Fruit fly (Drosophila melanogaster) whole organism, pupa: Measurements from ENCODE around the gene Gr39b.

ENCODE experiments used
- CG10348 ChIP-seq: fragments of 200-800 bp; sonication (Bioruptor generic); IDR thresholded peaks from 2 replicates; pipeline ENCODE4 v1.3.6; 2022; ENCODE audit warnings: missing biosample characterization, missing genetic modification characterization
- CG12605 ChIP-seq: fragments of 200-800 bp; sonication (Bioruptor generic); IDR thresholded peaks from 2 replicates; pipeline ENCODE4 v1.3.6; 2022; ENCODE audit warnings: missing biosample characterization, missing genetic modification characterization
- CG13204 ChIP-seq: fragments of 200-800 bp; sonication (Bioruptor generic); optimal IDR thresholded peaks from 2 replicates; lab custom pipeline; 2018; ENCODE audit warnings: missing biosample characterization, mild to moderate bottlenecking, missing genetic modification characterization, moderate library complexity
- CG14655 ChIP-seq: fragments of 200-800 bp; sonication (Bioruptor generic); optimal IDR thresholded peaks from 3 replicates; lab custom pipeline; 2017; ENCODE audit warnings: mild to moderate bottlenecking, missing biosample characterization, missing genetic modification reagents, missing genetic modification characterization
- CG15710 ChIP-seq: fragments of 200-800 bp; sonication (Bioruptor generic); optimal IDR thresholded peaks from 2 replicates; lab custom pipeline; 2018; ENCODE audit warnings: missing biosample characterization, mild to moderate bottlenecking, missing genetic modification characterization, moderate library complexity
- CG17806 ChIP-seq: fragments of 200-800 bp; sonication (Bioruptor generic); optimal IDR thresholded peaks from 2 replicates; lab custom pipeline; 2018; ENCODE audit warnings: missing biosample characterization, mild to moderate bottlenecking, missing genetic modification characterization, moderate library complexity
- CG32121 ChIP-seq: fragments of 200-800 bp; sonication (Bioruptor generic); IDR thresholded peaks from 2 replicates; pipeline ENCODE4 v1.3.6; 2022; ENCODE audit warnings: missing biosample characterization, missing genetic modification characterization
- CG34367 ChIP-seq: fragments of 200-800 bp; sonication (Bioruptor generic); optimal IDR thresholded peaks from 2 replicates; lab custom pipeline; 2018; ENCODE audit warnings: missing biosample characterization, mild to moderate bottlenecking, missing genetic modification characterization
- CG4496 ChIP-seq: fragments of 200-800 bp; sonication (Bioruptor generic); IDR thresholded peaks from 3 replicates; pipeline ENCODE4 v1.3.6; 2022; ENCODE audit warnings: missing biosample characterization, missing genetic modification characterization
- CG8159 ChIP-seq: fragments of 200-800 bp; sonication (Bioruptor generic); optimal IDR thresholded peaks from 3 replicates; lab custom pipeline; 2018; ENCODE audit warnings: missing biosample characterization, mild to moderate bottlenecking, missing genetic modification characterization, moderate library complexity
- CG8301 ChIP-seq: fragments of 200-800 bp; sonication (Bioruptor generic); optimal IDR thresholded peaks from 2 replicates; lab custom pipeline; 2018; ENCODE audit warnings: missing biosample characterization, mild to moderate bottlenecking, missing genetic modification characterization
- CG9948 ChIP-seq: fragments of 200-800 bp; sonication (Bioruptor generic); optimal IDR thresholded peaks from 2 replicates; lab custom pipeline; 2018; ENCODE audit warnings: missing biosample characterization, mild to moderate bottlenecking, missing genetic modification characterization, moderate library complexity
- D1 ChIP-seq: fragments of 200-800 bp; sonication (Bioruptor generic); optimal IDR thresholded peaks from 2 replicates; lab custom pipeline; 2018; ENCODE audit warnings: missing biosample characterization, mild to moderate bottlenecking, missing genetic modification characterization, moderate library complexity
- EcR ChIP-seq: fragments of 200-800 bp; sonication (Bioruptor generic); optimal IDR thresholded peaks from 3 replicates; lab custom pipeline; 2019; ENCODE audit warnings: missing biosample characterization, missing genetic modification characterization, mild to moderate bottlenecking, moderate library complexity, missing genetic modification reagents
- Ets98B ChIP-seq: fragments of 200-800 bp; sonication (Bioruptor generic); IDR thresholded peaks from 2 replicates; pipeline ENCODE4 v1.3.6; 2022; ENCODE audit warnings: missing biosample characterization, missing genetic modification characterization
- Pif1A ChIP-seq: fragments of 200-800 bp; sonication (Bioruptor generic); optimal IDR thresholded peaks from 3 replicates; lab custom pipeline; 2016; ENCODE audit warnings: missing biosample characterization, missing genetic modification characterization
- Pif1B ChIP-seq: fragments of 200-800 bp; sonication (Bioruptor generic); optimal IDR thresholded peaks from 3 replicates; lab custom pipeline; 2016; ENCODE audit warnings: missing biosample characterization, missing genetic modification characterization
- Snoo ChIP-seq: fragments of 200-800 bp; sonication (Bioruptor generic); optimal IDR thresholded peaks from 3 replicates; lab custom pipeline; 2017; ENCODE audit warnings: missing biosample characterization, mild to moderate bottlenecking, missing genetic modification characterization, inconsistent platforms
- fd96Ca ChIP-seq: fragments of 200-800 bp; sonication (Bioruptor generic); IDR thresholded peaks from 3 replicates; pipeline ENCODE4 v1.3.6; 2022; ENCODE audit warnings: missing biosample characterization, missing genetic modification characterization
- gl ChIP-seq: fragments of 200-800 bp; sonication (Bioruptor generic); optimal IDR thresholded peaks from 2 replicates; lab custom pipeline; 2018; ENCODE audit warnings: missing biosample characterization, mild to moderate bottlenecking, missing genetic modification characterization
- rn ChIP-seq: fragments of 200-800 bp; sonication (Bioruptor generic); IDR thresholded peaks from 2 replicates; pipeline ENCODE4 v1.3.6; 2022; ENCODE audit warnings: missing biosample characterization, missing genetic modification characterization

The Gr39b gene

DNA sequence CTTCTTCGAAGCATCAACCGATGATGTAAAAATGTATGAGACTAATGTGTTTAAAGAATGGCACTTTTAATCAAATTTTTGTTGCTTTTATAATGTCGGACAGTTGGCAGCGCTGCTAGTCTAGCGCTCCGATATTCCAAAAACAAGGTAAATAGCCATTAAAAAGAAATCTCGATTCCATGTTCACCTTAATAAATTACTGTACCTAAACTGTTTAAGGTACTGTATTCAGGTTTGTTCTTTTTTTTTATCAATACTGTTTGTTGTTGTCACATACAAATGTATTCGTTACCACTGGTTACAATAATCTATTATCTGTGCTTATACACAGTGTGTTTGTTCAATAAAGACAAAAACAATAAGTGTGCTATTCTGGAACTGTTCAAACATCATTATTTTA lies 8.6 kb downstream of the Gr39b start, which contains the start of gene dtr:
Gene dtr (plus strand): TSS at position 301 of the 400 bp plus-strand sequence.
- no peak for TF ChIP-seq gl (tag; lab: Kevin White, UChicago)
- no peak for TF ChIP-seq Snoo (tag; lab: Kevin White, UChicago)
- no peak for TF ChIP-seq D1 (tag; lab: Kevin White, UChicago)
- TF ChIP-seq CG14655 (GFP tag; lab: Kevin White, UChicago), result no peak
- TF ChIP-seq CG15710 (tag; lab: Kevin White, UChicago), result no peak
- TF ChIP-seq CG10348 (GFP tag; lab: Robert Waterston, UW), result no peak
- TF ChIP-seq CG8301, result no peak
- TF ChIP-seq fd96Ca (GFP tag; lab: Robert Waterston, UW), result no peak
- no peak for TF ChIP-seq CG32121 (GFP tag; lab: Robert Waterston, UW)
- TF ChIP-seq rn, result no peak

DNA sequence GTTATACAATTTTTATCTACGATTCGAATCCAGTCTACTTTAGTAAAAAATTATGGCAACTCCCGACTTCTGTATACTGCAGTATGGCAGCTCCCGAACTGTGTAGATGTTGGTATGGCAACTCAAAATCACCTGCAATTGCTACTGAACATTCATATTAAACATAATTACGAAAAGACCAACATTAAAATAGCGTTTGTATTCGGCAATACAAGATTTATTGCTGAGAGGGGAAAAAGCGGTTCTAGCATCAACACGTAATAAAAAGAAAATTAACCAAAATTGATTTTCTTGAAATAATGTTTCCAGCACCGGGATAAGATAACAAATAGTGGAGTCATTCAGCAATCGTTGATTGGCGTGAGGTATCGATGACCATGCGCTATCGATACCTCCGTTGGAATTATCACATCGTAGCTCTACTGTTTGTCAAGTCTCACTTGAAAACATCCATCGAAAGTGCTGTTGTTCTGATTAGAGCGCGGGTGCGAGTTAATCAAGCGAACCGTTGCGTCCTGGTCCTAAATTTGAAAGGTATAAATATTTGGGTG lies 25.2 kb downstream of the Gr39b start, which contains the start of gene Tsp39D:
Gene Tsp39D (plus strand): TSS at position 405 of the 551 bp plus-strand sequence.
- no peak for TF ChIP-seq Ets98B (GFP tag; lab: Robert Waterston, UW)
- no peak for TF ChIP-seq CG17806 (tag; lab: Kevin White, UChicago)
- TF ChIP-seq CG8159 (tag; lab: Kevin White, UChicago), result no peak
- TF ChIP-seq CG12605, result no peak
- TF ChIP-seq Pif1A (GFP tag; lab: Kevin White, UChicago), result no peak
- TF ChIP-seq CG14655 (GFP tag; lab: Kevin White, UChicago), result no peak
- no peak for TF ChIP-seq rn
- no peak for TF ChIP-seq fd96Ca (GFP tag; lab: Robert Waterston, UW)
- TF ChIP-seq CG15710 (tag; lab: Kevin White, UChicago), result no peak
- TF ChIP-seq CG34367, result no peak

DNA sequence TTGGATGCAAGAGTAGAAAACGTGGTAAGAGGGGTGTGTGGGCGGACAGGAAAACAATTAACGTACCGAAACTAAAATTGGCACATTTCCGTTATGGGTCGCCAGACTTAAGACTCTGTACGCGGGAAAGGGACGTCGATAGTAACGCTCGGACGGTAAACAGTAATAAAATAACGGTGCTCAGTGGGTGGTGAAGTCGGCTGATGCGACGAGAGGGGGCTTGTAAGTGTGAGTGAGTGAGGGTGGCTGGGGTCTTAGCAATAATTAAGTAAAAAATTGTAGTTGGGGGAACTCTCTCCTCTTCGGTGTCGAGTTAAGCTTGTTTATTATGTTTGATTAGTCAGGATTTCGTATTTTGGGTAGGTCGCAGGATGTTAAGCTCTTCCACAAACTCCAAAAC lies 27.8 kb downstream of the Gr39b start:
- TF ChIP-seq CG14655 (GFP tag; lab: Kevin White, UChicago) (no peak), Pif1A (GFP tag; lab: Kevin White, UChicago) (no peak), CG4496 (GFP tag; lab: Robert Waterston, UW) (no peak), CG15710 (tag; lab: Kevin White, UChicago) (no peak), fd96Ca (GFP tag; lab: Robert Waterston, UW) (no peak), CG34367 (no peak), CG10348 (GFP tag; lab: Robert Waterston, UW) (no peak), Pif1B (GFP tag; lab: Kevin White, UChicago) (no peak), CG12605 (no peak), D1 (tag; lab: Kevin White, UChicago) (no peak), gl (tag; lab: Kevin White, UChicago) (no peak), CG9948 (tag; lab: Kevin White, UChicago) (no peak), CG17806 (tag; lab: Kevin White, UChicago) (no peak), CG8159 (tag; lab: Kevin White, UChicago) (no peak), EcR (GFP tag; lab: Kevin White, UChicago) (no peak), CG8301 (no peak), rn (no peak), CG13204 (GFP tag; lab: Kevin White, UChicago) (no peak), Ets98B (GFP tag; lab: Robert Waterston, UW) (no peak)

DNA sequence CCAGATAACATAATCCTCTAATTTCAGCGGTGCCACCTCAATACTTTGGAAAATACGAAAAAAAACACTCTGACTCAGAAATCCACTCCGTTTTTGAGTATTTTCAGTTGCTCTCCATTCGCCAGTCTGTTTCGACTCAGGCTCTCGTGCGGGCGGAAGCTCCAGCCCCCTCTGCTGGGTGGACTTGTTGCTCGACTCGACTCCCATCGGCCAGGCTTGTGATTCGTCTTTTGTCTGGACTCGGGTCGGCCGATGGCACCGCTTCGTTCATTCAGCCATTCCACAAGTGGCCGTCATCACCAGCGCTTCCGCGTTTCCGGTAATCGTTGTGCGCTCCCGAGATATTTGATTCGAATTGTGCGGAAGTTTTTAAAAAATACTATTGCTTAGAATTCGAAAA lies 38.0 kb downstream of the Gr39b start, which contains the start of gene dimm:
Gene dimm (plus strand): TSS at position 255 of the 400 bp plus-strand sequence.
- no peak for TF ChIP-seq fd96Ca (GFP tag; lab: Robert Waterston, UW)
- TF ChIP-seq CG9948 (tag; lab: Kevin White, UChicago), result no peak
- no peak for TF ChIP-seq Pif1A (GFP tag; lab: Kevin White, UChicago)
- TF ChIP-seq CG34367, result no peak
- TF ChIP-seq CG8159 (tag; lab: Kevin White, UChicago), result no peak
- no peak for TF ChIP-seq CG4496 (GFP tag; lab: Robert Waterston, UW)

DNA sequence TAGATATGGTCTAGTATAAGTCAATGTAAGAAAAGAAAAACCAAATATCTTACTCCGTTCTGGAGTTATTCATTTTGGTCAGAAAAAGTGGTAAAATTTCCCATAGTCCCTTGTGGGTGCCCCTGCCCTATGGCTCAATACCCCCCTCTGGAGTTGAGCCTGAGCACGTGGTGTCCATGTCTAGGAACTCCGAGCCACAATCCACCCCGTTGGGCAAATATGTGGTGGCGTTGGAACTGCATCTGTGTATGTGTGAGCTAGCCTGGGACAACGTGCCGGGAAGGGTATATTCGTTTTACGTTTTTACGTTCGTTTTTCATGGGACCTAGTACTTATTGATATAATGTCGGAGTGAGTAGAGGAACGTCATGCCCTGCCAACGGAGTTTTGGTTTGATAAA lies 38.7 kb downstream of the Gr39b start:
- TF ChIP-seq Snoo (tag; lab: Kevin White, UChicago) (no peak), rn (no peak), D1 (tag; lab: Kevin White, UChicago) (no peak), fd96Ca (GFP tag; lab: Robert Waterston, UW) (no peak), Ets98B (GFP tag; lab: Robert Waterston, UW) (no peak), Pif1A (GFP tag; lab: Kevin White, UChicago) (no peak), CG10348 (GFP tag; lab: Robert Waterston, UW) (no peak), CG8301 (no peak), CG12605 (no peak), CG13204 (GFP tag; lab: Kevin White, UChicago) (no peak), EcR (GFP tag; lab: Kevin White, UChicago) (no peak), CG9948 (tag; lab: Kevin White, UChicago) (no peak), CG14655 (GFP tag; lab: Kevin White, UChicago) (no peak), CG34367 (no peak), CG8159 (tag; lab: Kevin White, UChicago) (no peak), CG17806 (tag; lab: Kevin White, UChicago) (no peak), CG4496 (GFP tag; lab: Robert Waterston, UW) (no peak), gl (tag; lab: Kevin White, UChicago) (no peak), CG15710 (tag; lab: Kevin White, UChicago) (no peak)

DNA sequence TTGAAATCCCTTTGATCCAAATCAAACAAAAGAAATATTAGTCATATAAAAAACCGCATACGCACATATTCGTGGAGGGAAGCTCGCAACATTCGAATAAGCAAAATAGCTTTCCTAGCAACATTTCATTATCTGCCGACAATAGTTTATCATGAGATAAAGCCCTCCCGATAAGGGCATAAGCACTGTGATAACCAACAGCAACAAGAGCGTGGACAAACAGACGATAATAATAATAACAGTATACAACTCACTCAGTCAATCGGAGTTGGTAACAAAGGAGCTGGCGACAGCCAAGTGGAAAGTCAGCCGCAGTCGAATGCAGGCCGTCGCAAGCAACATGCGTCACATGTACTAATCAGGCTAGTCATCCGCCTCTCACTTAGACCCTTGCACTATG lies 40.2 kb downstream of the Gr39b start:
- TF ChIP-seq fd96Ca (GFP tag; lab: Robert Waterston, UW) (no peak), Ets98B (GFP tag; lab: Robert Waterston, UW) (no peak), Snoo (tag; lab: Kevin White, UChicago) (no peak), CG4496 (GFP tag; lab: Robert Waterston, UW) (no peak)
